Fruit fly (Drosophila melanogaster): ENCODE data around the gene CG10481.

- TF ChIP-seq Clk (GFP tag; optimal IDR thresholded peaks at IDR 0.05): no peak
- no peak for TF ChIP-seq cnc (optimal IDR thresholded peaks at IDR 0.05)
- no peak for TF ChIP-seq Mnt (GFP tag; optimal IDR thresholded peaks at IDR 0.05)
- TF ChIP-seq pad (GFP tag; optimal IDR thresholded peaks at IDR 0.05): no peak
- TF ChIP-seq Crg-1 (GFP tag; optimal IDR thresholded peaks at IDR 0.05): no peak
- no peak for TF ChIP-seq CG33017 (tag; optimal IDR thresholded peaks at IDR 0.05)
- TF ChIP-seq CG1620 (GFP tag; optimal IDR thresholded peaks at IDR 0.05): no peak
- no peak for TF ChIP-seq toe (GFP tag; optimal IDR thresholded peaks at IDR 0.05)
- TF ChIP-seq cic (GFP tag; optimal IDR thresholded peaks at IDR 0.05): no peak
- no peak for TF ChIP-seq tj (GFP tag; optimal IDR thresholded peaks at IDR 0.05)
- TF ChIP-seq CG7101 (tag; optimal IDR thresholded peaks at IDR 0.05): no peak
- no peak for TF ChIP-seq CG12768 (GFP tag; optimal IDR thresholded peaks at IDR 0.05)
Observed at dm6 chr2L:19846226-19846625, 46.1 kb downstream of the CG10481 start.
